Worm (Caenorhabditis elegans) whole organism, L3 larva: ENCODE results near the gene T26H5.8.

ENCODE experiments used
- egl-27 ChIP-seq: sonication (generic microtip); optimal IDR thresholded peaks from 4 replicates; lab custom pipeline; 2017; ENCODE audit warnings: missing biosample characterization, missing genetic modification reagents, missing genetic modification characterization
- nhr-237 ChIP-seq: fragments of 150-350 bp; optimal IDR thresholded peaks from 2 replicates; lab custom pipeline; 2014; ENCODE audit warnings: missing biosample characterization, missing genetic modification characterization

- TF ChIP-seq egl-27 (tag; lab: Kevin White, UChicago) (no peak), nhr-237 (tag; lab: Kevin White, UChicago) (no peak)
Measured at ce11 chrV:15404859-15405258, 27.7 kb downstream of the T26H5.8 start, which contains the start of gene srh-258.
